Worm (Caenorhabditis elegans) whole organism, late embryonic: ENCODE results near the gene his-2.

Experiments
- ceh-14 ChIP-seq: sonication (generic microtip); optimal IDR thresholded peaks from 2 replicates; lab custom pipeline; 2016; ENCODE audit warnings: missing genotype, missing genetic modification characterization, missing compliant biosample characterization
- fkh-10 ChIP-seq: fragments of 150-350 bp; optimal IDR thresholded peaks from 2 replicates; lab custom pipeline; 2014; ENCODE audit warnings: missing biosample characterization, missing genetic modification reagents, missing genetic modification characterization
- nhr-11 ChIP-seq: fragments of 150-350 bp; optimal IDR thresholded peaks from 2 replicates; lab custom pipeline; 2014; ENCODE audit warnings: missing biosample characterization, missing genetic modification characterization
- pros-1 ChIP-seq: fragments of 150-350 bp; optimal IDR thresholded peaks from 2 replicates; lab custom pipeline; 2014; ENCODE audit warnings: missing biosample characterization, missing genetic modification reagents, missing genetic modification characterization
- ref-2 ChIP-seq: sonication (generic microtip); optimal IDR thresholded peaks from 2 replicates; lab custom pipeline; 2016; ENCODE audit warnings: missing genetic modification characterization, missing compliant biosample characterization
- unc-55 ChIP-seq: sonication (generic microtip); optimal IDR thresholded peaks from 2 replicates; lab custom pipeline; 2017; ENCODE audit warnings: missing biosample characterization, missing genetic modification reagents, missing genetic modification characterization
- zip-5 ChIP-seq: sonication (generic microtip); optimal IDR thresholded peaks from 2 replicates; lab custom pipeline; 2016; ENCODE audit warnings: missing genetic modification characterization, missing compliant biosample characterization

ce11 chrV:16042743-16043014 is 596 bp upstream of the his-2 start:
- no peak for TF ChIP-seq nhr-11 (tag; lab: Kevin White, UChicago)
- no peak for TF ChIP-seq ref-2
- no peak for TF ChIP-seq pros-1 (tag; lab: Kevin White, UChicago)
- no peak for TF ChIP-seq fkh-10 (GFP tag; lab: Kevin White, UChicago)
- no peak for TF ChIP-seq zip-5 (tag; lab: Kevin White, UChicago)
- TF ChIP-seq ceh-14 (tag; lab: Kevin White, UChicago), result no peak
- TF ChIP-seq unc-55 (GFP tag; lab: Kevin White, UChicago), result no peak
